Worm (Caenorhabditis elegans): ENCODE data around the gene T24B8.7.

DNA sequence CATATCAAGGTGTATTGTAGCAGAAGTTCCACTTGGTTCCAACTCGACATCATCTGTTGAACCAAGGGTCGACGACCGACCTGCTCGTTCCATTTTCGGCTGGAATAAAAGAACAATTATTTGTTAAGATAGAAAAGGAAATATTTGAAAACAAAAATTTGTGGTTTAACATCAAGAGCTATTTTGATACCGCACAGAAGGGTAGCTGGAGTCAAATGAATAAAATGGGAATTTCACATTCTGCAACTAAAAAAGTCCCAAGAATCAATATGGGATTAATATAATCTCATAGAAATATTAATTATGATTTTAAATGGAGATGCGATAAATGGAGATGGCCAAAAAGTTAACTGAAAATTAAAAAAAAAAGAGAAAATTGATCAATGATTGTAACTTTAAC lies 45.0 kb upstream of the T24B8.7 start, which contains the start of gene clh-5:
- TF ChIP-seq fkh-8 (tag; optimal IDR thresholded peaks at IDR 0.05) (no peak), C34B4.2 (tag; optimal IDR thresholded peaks at IDR 0.05) (no peak), lin-13 (GFP tag; optimal IDR thresholded peaks at IDR 0.05) (no peak), zag-1 (tag; optimal IDR thresholded peaks at IDR 0.05) (no peak), nhr-76 (tag; optimal IDR thresholded peaks at IDR 0.05) (no peak), aly-2 (tag; optimal IDR thresholded peaks at IDR 0.05) (no peak), efl-3 (GFP tag; optimal IDR thresholded peaks at IDR 0.05) (no peak), irx-1 (tag; optimal IDR thresholded peaks at IDR 0.05) (no peak), blmp-1 (tag; optimal IDR thresholded peaks at IDR 0.05) (no peak), unc-130 (tag; optimal IDR thresholded peaks at IDR 0.05) (no peak), lir-3 (tag; optimal IDR thresholded peaks at IDR 0.05; ENCODE audit: poor library complexity) (no peak), egl-27 (tag; optimal IDR thresholded peaks at IDR 0.05) (no peak)
